Worm (Caenorhabditis elegans): ENCODE measurements around the gene srh-25.

- TF ChIP-seq ama-1 (optimal IDR thresholded peaks at IDR 0.05) (no peak), sea-1 (GFP tag; conservative IDR thresholded peaks at IDR 0.05) (no peak), flt-1 (GFP tag; IDR thresholded peaks at IDR 0.05) (no peak), tbx-37 (GFP tag; conservative IDR thresholded peaks at IDR 0.05) (no peak), ets-7 (tag; optimal IDR thresholded peaks at IDR 0.05) (no peak), hnd-1 (tag; optimal IDR thresholded peaks at IDR 0.05) (no peak), F13C5.2 (tag; optimal IDR thresholded peaks at IDR 0.05) (no peak), ceh-36 (tag; optimal IDR thresholded peaks at IDR 0.05) (no peak), aly-1 (tag; optimal IDR thresholded peaks at IDR 0.05) (no peak), hmbx-1 (tag; optimal IDR thresholded peaks at IDR 0.05) (no peak), tra-4 (tag; optimal IDR thresholded peaks at IDR 0.05) (no peak), hmg-4 (GFP tag; optimal IDR thresholded peaks at IDR 0.05) (no peak), tbx-11 (GFP tag; IDR thresholded peaks at IDR 0.05) (no peak)
Measured at ce11 chrV:12413651-12414114, 19.9 kb downstream of the srh-25 start, which contains the start of gene cdr-6.
